Fruit fly (Drosophila melanogaster): ENCODE data around the gene CG2186.

Gene CG2186

DNA sequence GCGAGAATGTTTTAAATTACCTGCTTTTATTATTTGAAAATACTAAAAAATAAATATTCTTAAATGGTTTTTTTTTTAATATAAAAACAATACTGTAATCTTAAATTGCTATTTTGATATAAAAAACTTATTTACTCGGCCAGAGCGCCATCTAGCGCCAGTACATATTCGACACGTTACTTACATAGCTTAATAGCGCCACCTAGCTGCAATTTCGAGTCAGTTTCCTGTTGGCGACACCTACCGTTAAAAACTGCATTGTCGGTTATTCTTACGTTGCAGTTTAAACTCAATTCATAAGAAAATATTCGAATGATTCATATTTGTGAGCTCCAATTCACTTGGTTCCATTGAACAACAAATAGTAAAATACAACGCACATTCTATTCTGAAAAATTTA, 25.1 kb upstream of the CG2186 start (continued):
- peak; percentile 15 for TF ChIP-seq CG7556 (GFP tag; optimal IDR thresholded peaks at IDR 0.05)
- TF ChIP-seq CG2712 (tag; optimal IDR thresholded peaks at IDR 0.05) = peak; percentile 63
- no peak for TF ChIP-seq Adf1 (GFP tag; IDR thresholded peaks at IDR 0.05)
- TF ChIP-seq jing (GFP tag; optimal IDR thresholded peaks at IDR 0.05) = no peak
- TF ChIP-seq CG14014 (GFP tag; IDR thresholded peaks at IDR 0.05) = peak; percentile 63
- no peak for TF ChIP-seq CG4404 (GFP tag; IDR thresholded peaks at IDR 0.05)
- TF ChIP-seq CG6813 (GFP tag; optimal IDR thresholded peaks at IDR 0.05) = peak; percentile 25
- no peak for TF ChIP-seq stc (GFP tag; IDR thresholded peaks at IDR 0.05)
- TF ChIP-seq Gug (GFP tag; IDR thresholded peaks at IDR 0.05) = peak; percentile 64; the same call in 2 of the 4 replicates
- peak; percentile 69 for TF ChIP-seq grau (tag; optimal IDR thresholded peaks at IDR 0.05)
- peak; percentile 37 for TF ChIP-seq CG4854 (GFP tag; optimal IDR thresholded peaks at IDR 0.05)
- no peak for TF ChIP-seq br (optimal IDR thresholded peaks at IDR 0.05)
- TF ChIP-seq sens-2 (GFP tag; IDR thresholded peaks at IDR 0.05) = no peak
- TF ChIP-seq CG31224 (GFP tag; IDR thresholded peaks at IDR 0.05) = no peak
- peak; percentile 35 for TF ChIP-seq CG13894 (tag; optimal IDR thresholded peaks at IDR 0.05)
- peak; percentile 70 for TF ChIP-seq CG7839 (tag; optimal IDR thresholded peaks at IDR 0.05)
- no peak for TF ChIP-seq CG34224 (GFP tag; IDR thresholded peaks at IDR 0.05; ENCODE audit: partially characterized antibody)
- no peak for TF ChIP-seq CG2678 (tag; optimal IDR thresholded peaks at IDR 0.05)
- peak; percentile 55 for TF ChIP-seq Side (GFP tag; optimal IDR thresholded peaks at IDR 0.05)
- TF ChIP-seq Optix (GFP tag; IDR thresholded peaks at IDR 0.05) = peak; percentile 51; the same call in 2 of the 3 replicates
- TF ChIP-seq org-1 (GFP tag; optimal IDR thresholded peaks at IDR 0.05) = no peak
- no peak for TF ChIP-seq CG43689 (GFP tag; IDR thresholded peaks at IDR 0.05)
- peak; percentile 17 for TF ChIP-seq CG7786 (GFP tag; optimal IDR thresholded peaks at IDR 0.05)
- TF ChIP-seq wek (GFP tag; optimal IDR thresholded peaks at IDR 0.05) = no peak
- peak; percentile 71 for TF ChIP-seq dpn (GFP tag; optimal IDR thresholded peaks at IDR 0.05)
- 0 out of 3 replicates have a peak, but pooled peaks have one; percentile 13 for TF ChIP-seq croc (GFP tag; conservative IDR thresholded peaks at IDR 0.05)
- TF ChIP-seq dm (GFP tag; optimal IDR thresholded peaks at IDR 0.05) = peak; percentile 23
- peak; percentile 42 for TF ChIP-seq CG16815 (GFP tag; optimal IDR thresholded peaks at IDR 0.05)
- TF ChIP-seq CG17829 (tag; optimal IDR thresholded peaks at IDR 0.05) = peak; percentile 70
- peak; percentile 48 for TF ChIP-seq CG2120 (GFP tag; optimal IDR thresholded peaks at IDR 0.05)
- peak; percentile 50 for TF ChIP-seq trh (GFP tag; optimal IDR thresholded peaks at IDR 0.05)
- TF ChIP-seq ranshi (GFP tag; IDR thresholded peaks at IDR 0.05) = peak; percentile 49; the same call in 1 of the 2 replicates
- peak; percentile 76 for TF ChIP-seq CG1603 (tag; optimal IDR thresholded peaks at IDR 0.05)
- TF ChIP-seq tna (GFP tag; IDR thresholded peaks at IDR 0.05; ENCODE audit: partially characterized antibody) = no peak
- peak; percentile 49 for TF ChIP-seq CG1233 (GFP tag; optimal IDR thresholded peaks at IDR 0.05)
- TF ChIP-seq Vsx1 (GFP tag; optimal IDR thresholded peaks at IDR 0.05) = no peak
- no peak for TF ChIP-seq eve (GFP tag; optimal IDR thresholded peaks at IDR 0.05)
- TF ChIP-seq Lim3 (GFP tag; IDR thresholded peaks at IDR 0.05) = no peak
- TF ChIP-seq lola (GFP tag; optimal IDR thresholded peaks at IDR 0.05) = peak in 1 of 3 experiments; percentile 28
- TF ChIP-seq dmrt99B (tag; optimal IDR thresholded peaks at IDR 0.05) = peak; percentile 45
- no peak for TF ChIP-seq Bteb2 (GFP tag; optimal IDR thresholded peaks at IDR 0.05)
- peak; percentile 64 for TF ChIP-seq CG10267 (tag; optimal IDR thresholded peaks at IDR 0.05)
- TF ChIP-seq run (tag; optimal IDR thresholded peaks at IDR 0.05) = no peak
- TF ChIP-seq Meics (GFP tag; optimal IDR thresholded peaks at IDR 0.05) = peak; percentile 73

All from whole organism, embryonic.